Fruit fly (Drosophila melanogaster) whole organism, embryonic: ENCODE data around the gene Hrd3.

ENCODE experiments used
- CG10147 ChIP-seq: fragments of 200-800 bp; sonication (Bioruptor generic); optimal IDR thresholded peaks from 2 replicates; lab custom pipeline; 2019; ENCODE audit warnings: missing biosample characterization, mild to moderate bottlenecking, missing genetic modification characterization, moderate library complexity
- CG11093 ChIP-seq: fragments of 200-800 bp; sonication (Bioruptor generic); IDR thresholded peaks from 3 replicates; pipeline ENCODE4 v1.3.6; 2022; ENCODE audit warnings: missing biosample characterization, missing genetic modification characterization
- CG11398 ChIP-seq: fragments of 200-800 bp; sonication (Bioruptor generic); optimal IDR thresholded peaks from 2 replicates; lab custom pipeline; 2016; ENCODE audit warnings: missing biosample characterization, missing genetic modification characterization
- CG12659 ChIP-seq: fragments of 200-800 bp; sonication (Bioruptor generic); optimal IDR thresholded peaks from 3 replicates; lab custom pipeline; 2017; ENCODE audit warnings: mild to moderate bottlenecking, missing biosample characterization, missing genetic modification reagents, missing genetic modification characterization
- CG13123 ChIP-seq: fragments of 200-800 bp; sonication (Bioruptor generic); optimal IDR thresholded peaks from 2 replicates; lab custom pipeline; 2016; ENCODE audit warnings: missing biosample characterization, missing genetic modification characterization
- CG13287 ChIP-seq: fragments of 200-800 bp; sonication (Bioruptor generic); IDR thresholded peaks from 2 replicates; pipeline ENCODE4 v1.3.6; 2022; ENCODE audit warnings: missing biosample characterization, missing genetic modification characterization; ENCODE audit not compliant: partially characterized antibody
- CG13424 ChIP-seq: fragments of 200-800 bp; sonication (Bioruptor generic); optimal IDR thresholded peaks from 2 replicates; lab custom pipeline; 2019; ENCODE audit warnings: missing biosample characterization, mild to moderate bottlenecking, missing genetic modification characterization, moderate library complexity
- CG14667 ChIP-seq: fragments of 200-800 bp; sonication (Bioruptor generic); IDR thresholded peaks from 2 replicates; pipeline ENCODE4 v1.3.6; 2022; ENCODE audit warnings: missing biosample characterization, missing genetic modification characterization
- CG14710 ChIP-seq: fragments of 200-800 bp; sonication (Bioruptor generic); optimal IDR thresholded peaks from 3 replicates; lab custom pipeline; 2019; ENCODE audit warnings: missing biosample characterization, mild to moderate bottlenecking, missing genetic modification characterization, moderate library complexity
- CG1529 ChIP-seq: fragments of 200-800 bp; sonication (Bioruptor generic); optimal IDR thresholded peaks from 3 replicates; lab custom pipeline; 2018; ENCODE audit warnings: missing biosample characterization, missing genetic modification characterization
- CG17829 ChIP-seq: fragments of 200-800 bp; optimal IDR thresholded peaks from 2 replicates; lab custom pipeline; 2019; ENCODE audit warnings: missing biosample characterization, mild to moderate bottlenecking, missing genetic modification characterization, moderate library complexity
- CG31224 ChIP-seq: fragments of 200-800 bp; sonication (Bioruptor generic); IDR thresholded peaks from 2 replicates; pipeline ENCODE4 v1.3.6; 2022; ENCODE audit warnings: missing biosample characterization, missing genetic modification characterization
- CG3163 ChIP-seq: fragments of 200-800 bp; sonication (Bioruptor generic); optimal IDR thresholded peaks from 3 replicates; lab custom pipeline; 2016; ENCODE audit warnings: missing biosample characterization, missing genetic modification characterization
- CG34422 ChIP-seq: fragments of 200-800 bp; sonication (Bioruptor generic); IDR thresholded peaks from 3 replicates; pipeline ENCODE4 v1.3.6; 2022; ENCODE audit warnings: missing biosample characterization, missing genetic modification characterization
- CG4360 ChIP-seq: fragments of 200-800 bp; sonication (Bioruptor generic); IDR thresholded peaks from 2 replicates; pipeline ENCODE4 v1.3.6; 2022; ENCODE audit warnings: missing biosample characterization, missing genetic modification characterization
- CG6854 ChIP-seq: fragments of 200-800 bp; sonication (Bioruptor generic); optimal IDR thresholded peaks from 3 replicates; lab custom pipeline; 2017; ENCODE audit warnings: missing biosample characterization, mild to moderate bottlenecking, missing genetic modification characterization
- CG9817 ChIP-seq: fragments of 200-800 bp; sonication (Bioruptor generic); optimal IDR thresholded peaks from 2 replicates; lab custom pipeline; 2018; ENCODE audit warnings: missing biosample characterization, mild to moderate bottlenecking, missing genetic modification characterization, moderate library complexity
- Camta ChIP-seq: fragments of 200-800 bp; sonication (Bioruptor generic); optimal IDR thresholded peaks from 2 replicates; lab custom pipeline; 2016; ENCODE audit warnings: missing biosample characterization, missing genetic modification characterization
- Dip2 ChIP-seq: fragments of 200-800 bp; sonication (Bioruptor generic); IDR thresholded peaks from 2 replicates; pipeline ENCODE4 v1.3.6; 2022; ENCODE audit warnings: missing biosample characterization, missing genetic modification characterization
- Dip3 ChIP-seq: fragments of 200-800 bp; sonication (Bioruptor generic); optimal IDR thresholded peaks from 3 replicates; lab custom pipeline; 2016; ENCODE audit warnings: missing biosample characterization, missing genetic modification characterization
- Doc2 ChIP-seq: fragments of 200-800 bp; sonication (Bioruptor generic); IDR thresholded peaks from 2 replicates; pipeline ENCODE4 v1.3.6; 2022; ENCODE audit warnings: missing biosample characterization, missing genetic modification characterization
- GATAe ChIP-seq: fragments of 200-800 bp; sonication (Bioruptor generic); conservative IDR thresholded peaks from 2 replicates; pipeline ENCODE4 v1.3.6; 2022; ENCODE audit warnings: missing biosample characterization, missing genetic modification characterization
- HmgD ChIP-seq: fragments of 200-800 bp; sonication (Bioruptor generic); optimal IDR thresholded peaks from 3 replicates; lab custom pipeline; 2016; ENCODE audit warnings: missing biosample characterization, missing genetic modification characterization
- HmgZ ChIP-seq: fragments of 200-800 bp; sonication (Bioruptor generic); optimal IDR thresholded peaks from 2 replicates; lab custom pipeline; 2018; ENCODE audit warnings: missing biosample characterization, mild to moderate bottlenecking, missing genetic modification characterization
- Jarid2 ChIP-seq: fragments of 200-800 bp; sonication (Bioruptor generic); optimal IDR thresholded peaks from 3 replicates; lab custom pipeline; 2017; ENCODE audit warnings: mild to moderate bottlenecking, missing biosample characterization, missing genetic modification reagents, missing genetic modification characterization
- NC2β ChIP-seq: fragments of 200-800 bp; sonication (Bioruptor generic); optimal IDR thresholded peaks from 2 replicates; lab custom pipeline; 2016; ENCODE audit warnings: missing biosample characterization, missing genetic modification characterization
- Scr ChIP-seq: fragments of 200-800 bp; sonication (Bioruptor generic); IDR thresholded peaks from 2 replicates; pipeline ENCODE4 v1.3.6; 2022; ENCODE audit warnings: missing biosample characterization, missing genetic modification characterization; ENCODE audit not compliant: partially characterized antibody
- Sox102F ChIP-seq: fragments of 200-800 bp; sonication (Bioruptor generic); optimal IDR thresholded peaks from 2 replicates; lab custom pipeline; 2018; ENCODE audit warnings: missing biosample characterization, mild to moderate bottlenecking, missing genetic modification characterization, moderate library complexity
- Spps ChIP-seq: fragments of 200-800 bp; sonication (Bioruptor generic); optimal IDR thresholded peaks from 2 replicates; lab custom pipeline; 2018; ENCODE audit warnings: missing biosample characterization, mild to moderate bottlenecking, missing genetic modification characterization
- al ChIP-seq: fragments of 200-800 bp; sonication (Bioruptor generic); IDR thresholded peaks from 2 replicates; pipeline ENCODE4 v1.3.6; 2022; ENCODE audit warnings: missing biosample characterization, missing genetic modification characterization
- br ChIP-seq: fragments of >200 bp; optimal IDR thresholded peaks from 2 replicates; lab custom pipeline; 2017
- crc ChIP-seq: fragments of 200-800 bp; sonication (Bioruptor generic); optimal IDR thresholded peaks from 2 replicates; lab custom pipeline; 2016; ENCODE audit warnings: missing biosample characterization, missing genetic modification characterization
- eve ChIP-seq, 2 experiments: fragments of >200 bp; optimal IDR thresholded peaks; 2 replicates each; lab custom pipeline; 2017; ENCODE audit warnings: missing biosample characterization in 2 of 2, missing genetic modification characterization in 2 of 2
- gsb ChIP-seq: fragments of 200-800 bp; sonication (Bioruptor generic); IDR thresholded peaks from 2 replicates; pipeline ENCODE4 v1.3.6; 2022; ENCODE audit warnings: missing biosample characterization, missing genetic modification characterization
- lab ChIP-seq: fragments of 200-800 bp; sonication (Bioruptor generic); optimal IDR thresholded peaks from 3 replicates; lab custom pipeline; 2017; ENCODE audit warnings: missing biosample characterization, missing genetic modification characterization, mild to moderate bottlenecking, moderate library complexity, missing genetic modification reagents
- lmd ChIP-seq: fragments of 200-800 bp; sonication (Bioruptor generic); IDR thresholded peaks from 2 replicates; pipeline ENCODE4 v1.3.6; 2022; ENCODE audit warnings: missing biosample characterization, missing genetic modification characterization
- mld ChIP-seq: fragments of 200-800 bp; sonication (Bioruptor generic); IDR thresholded peaks from 3 replicates; pipeline ENCODE4 v1.3.6; 2022; ENCODE audit warnings: missing biosample characterization, missing genetic modification characterization; ENCODE audit not compliant: partially characterized antibody
- oc ChIP-seq: fragments of 200-800 bp; sonication (Bioruptor generic); optimal IDR thresholded peaks from 2 replicates; lab custom pipeline; 2018; ENCODE audit warnings: missing biosample characterization, mild to moderate bottlenecking, missing genetic modification characterization, moderate library complexity
- phol ChIP-seq: fragments of 200-800 bp; sonication (Bioruptor generic); optimal IDR thresholded peaks from 3 replicates; lab custom pipeline; 2018; ENCODE audit warnings: missing biosample characterization, mild to moderate bottlenecking, missing genetic modification characterization, moderate library complexity
- row ChIP-seq: fragments of 200-800 bp; sonication (Bioruptor generic); IDR thresholded peaks from 3 replicates; pipeline ENCODE4 v1.3.6; 2022; ENCODE audit warnings: missing biosample characterization, missing genetic modification characterization
- stwl ChIP-seq: fragments of 200-800 bp; sonication (Bioruptor generic); optimal IDR thresholded peaks from 3 replicates; lab custom pipeline; 2018; ENCODE audit warnings: missing biosample characterization, mild to moderate bottlenecking, missing genetic modification characterization, moderate library complexity
- sug ChIP-seq: fragments of 200-800 bp; optimal IDR thresholded peaks from 2 replicates; lab custom pipeline; 2019; ENCODE audit warnings: missing biosample characterization, mild to moderate bottlenecking, missing genetic modification characterization, moderate library complexity
- tap ChIP-seq: fragments of 200-800 bp; optimal IDR thresholded peaks from 3 replicates; lab custom pipeline; 2019; ENCODE audit warnings: missing biosample characterization, mild to moderate bottlenecking, missing genetic modification characterization, moderate library complexity
- ttk ChIP-seq: fragments of 200-800 bp; sonication (Bioruptor generic); IDR thresholded peaks from 2 replicates; pipeline ENCODE4 v2.1.2; 2022; ENCODE audit warnings: missing biosample characterization, missing genetic modification characterization
- wek ChIP-seq: fragments of 200-800 bp; sonication (Bioruptor generic); optimal IDR thresholded peaks from 3 replicates; lab custom pipeline; 2018; ENCODE audit warnings: missing biosample characterization, mild to moderate bottlenecking, missing genetic modification characterization, moderate library complexity
- yki ChIP-seq: fragments of >200 bp; optimal IDR thresholded peaks from 3 replicates; lab custom pipeline; 2018
- zfh1 ChIP-seq: fragments of 200-800 bp; sonication (Bioruptor generic); IDR thresholded peaks from 3 replicates; pipeline ENCODE4 v1.3.6; 2022; ENCODE audit warnings: missing biosample characterization, missing genetic modification characterization

Hrd3 gene

dm6 chr3R:23724843-23725506 is 33.4 kb downstream of the Hrd3 start (continued):
- TF ChIP-seq sug (tag; lab: Kevin White, UChicago) (peak; percentile 97), row (GFP tag; lab: Robert Waterston, UW) (0 out of 3 replicates have a peak, but pooled peaks have one; percentile 16), oc (tag; lab: Kevin White, UChicago) (no peak), Dip3 (GFP tag; lab: Kevin White, UChicago) (no peak)

- no peak for TF ChIP-seq crc (GFP tag; lab: Kevin White, UChicago)
- TF ChIP-seq yki (lab: Kevin White, UChicago): no peak
- TF ChIP-seq CG6854: peak; percentile 41
- no peak for TF ChIP-seq CG17829 (tag; lab: Kevin White, UChicago)
- TF ChIP-seq CG4360 (GFP tag; lab: Robert Waterston, UW): peak; percentile 69
- TF ChIP-seq tap: peak; percentile 76
- TF ChIP-seq CG13123: peak; percentile 48
- no peak for TF ChIP-seq CG11093 (GFP tag; lab: Robert Waterston, UW)
- peak; percentile 49 for TF ChIP-seq Camta (GFP tag; lab: Kevin White, UChicago)
- TF ChIP-seq CG1529 (GFP tag; lab: Kevin White, UChicago): peak; percentile 39
- 0 out of 3 replicates have a peak, but pooled peaks have one; percentile 49 for TF ChIP-seq CG34422 (GFP tag; lab: Robert Waterston, UW)
- no peak for TF ChIP-seq CG3163 (GFP tag; lab: Kevin White, UChicago)
- TF ChIP-seq Scr: no peak
- no peak for TF ChIP-seq al (GFP tag; lab: Robert Waterston, UW)
- no peak for TF ChIP-seq CG13287 (GFP tag; lab: Robert Waterston, UW)
- TF ChIP-seq CG13424: peak; percentile 27
- peak; percentile 54 for TF ChIP-seq CG11398
- peak; percentile 59; the same call in 1 of the 2 replicates for TF ChIP-seq gsb (GFP tag; lab: Robert Waterston, UW)
- TF ChIP-seq NC2β: no peak
- TF ChIP-seq CG10147 (GFP tag; lab: Kevin White, UChicago): no peak
- peak; percentile 56 for TF ChIP-seq lab
- TF ChIP-seq Spps: no peak
- TF ChIP-seq Jarid2 (GFP tag; lab: Kevin White, UChicago): peak; percentile 38
- TF ChIP-seq eve (GFP tag; optimal IDR thresholded peaks at IDR 0.05; lab: Kevin White, UChicago): peak in 1 of 2 experiments; percentile 85
- peak; percentile 77 for TF ChIP-seq zfh1
- TF ChIP-seq Sox102F (GFP tag; lab: Kevin White, UChicago): peak; percentile 24
- TF ChIP-seq phol (tag; lab: Kevin White, UChicago): no peak
- no peak for TF ChIP-seq CG14667 (GFP tag; lab: Robert Waterston, UW)
- no peak for TF ChIP-seq HmgD (GFP tag; lab: Kevin White, UChicago)
- peak; percentile 20 for TF ChIP-seq CG14710 (tag; lab: Kevin White, UChicago)
- TF ChIP-seq lmd (GFP tag; lab: Robert Waterston, UW): peak; percentile 30; the same call in 1 of the 2 replicates
- no peak for TF ChIP-seq Doc2 (GFP tag; lab: Robert Waterston, UW)
- peak; percentile 36; the same call in 1 of the 2 replicates for TF ChIP-seq ttk (GFP tag; lab: Robert Waterston, UW)
- 0 out of 2 replicates have a peak, but pooled peaks have one; percentile 25 for TF ChIP-seq CG31224 (GFP tag; lab: Robert Waterston, UW)
- TF ChIP-seq GATAe (GFP tag; lab: Robert Waterston, UW): no peak
- no peak for TF ChIP-seq mld (GFP tag; lab: Robert Waterston, UW)
- TF ChIP-seq HmgZ: peak; percentile 15
- peak; percentile 83 for TF ChIP-seq wek (GFP tag; lab: Kevin White, UChicago)
- TF ChIP-seq stwl (tag; lab: Kevin White, UChicago): no peak
- TF ChIP-seq CG12659 (GFP tag; lab: Kevin White, UChicago): no peak
- TF ChIP-seq Dip2: no peak
- TF ChIP-seq CG9817 (tag; lab: Kevin White, UChicago): peak; percentile 7
- TF ChIP-seq br (lab: Kevin White, UChicago): no peak
Observed at dm6 chr3R:23723381-23724034, 34.8 kb downstream of the Hrd3 start.
